Fruit fly (Drosophila melanogaster) whole organism, wandering third instar larva: Measurements from ENCODE around the gene CG32793.

Experiments used
- Abd-B ChIP-seq: fragments of >200 bp; optimal IDR thresholded peaks from 2 replicates; lab custom pipeline; 2017; ENCODE audit warnings: missing biosample characterization, missing genetic modification characterization
- CG9705 ChIP-seq: fragments of 200-800 bp; sonication (Bioruptor generic); optimal IDR thresholded peaks from 2 replicates; lab custom pipeline; 2018; ENCODE audit warnings: missing biosample characterization, mild to moderate bottlenecking, missing genetic modification characterization
- CrebA ChIP-seq: fragments of 200-800 bp; sonication (Bioruptor generic); optimal IDR thresholded peaks from 2 replicates; lab custom pipeline; 2016; ENCODE audit warnings: missing biosample characterization, mild to moderate bottlenecking, missing genetic modification characterization, borderline replicate concordance
- Dif ChIP-seq: fragments of 200-275, 200-300 bp; sonication (Bioruptor generic); optimal IDR thresholded peaks from 2 replicates; lab custom pipeline; 2018; ENCODE audit warnings: missing biosample characterization, missing genetic modification characterization; ENCODE audit not compliant: partially characterized antibody
- GATAd ChIP-seq: sonication (Bioruptor generic); optimal IDR thresholded peaks from 2 replicates; lab custom pipeline; 2016; ENCODE audit warnings: missing biosample characterization, missing genetic modification characterization
- HLH106 ChIP-seq: fragments of 200-800 bp; optimal IDR thresholded peaks from 3 replicates; lab custom pipeline; 2019; ENCODE audit warnings: missing biosample characterization, mild to moderate bottlenecking, missing genetic modification characterization, moderate library complexity
- Hnf4 ChIP-seq: fragments of 200-800 bp; sonication (Bioruptor generic); optimal IDR thresholded peaks from 2 replicates; lab custom pipeline; 2016; ENCODE audit warnings: missing biosample characterization, mild to moderate bottlenecking, missing genetic modification characterization
- Hr78 ChIP-seq: fragments of >200 bp; optimal IDR thresholded peaks from 2 replicates; lab custom pipeline; 2017; ENCODE audit warnings: missing biosample characterization, missing genetic modification characterization
- Hr83 ChIP-seq: fragments of 200-300 bp; sonication (Bioruptor generic); optimal IDR thresholded peaks from 2 replicates; lab custom pipeline; 2016; ENCODE audit warnings: missing biosample characterization, mild to moderate bottlenecking, missing genetic modification characterization, moderate library complexity; ENCODE audit not compliant: poor library complexity, severe bottlenecking
- Mio ChIP-seq: sonication (Bioruptor generic); optimal IDR thresholded peaks from 2 replicates; lab custom pipeline; 2016; ENCODE audit warnings: missing biosample characterization, missing genetic modification characterization
- Myc ChIP-seq: fragments of >200 bp; optimal IDR thresholded peaks from 2 replicates; lab custom pipeline; 2017
- OdsH ChIP-seq: fragments of 200-800 bp; sonication (Bioruptor generic); optimal IDR thresholded peaks from 2 replicates; lab custom pipeline; 2016; ENCODE audit warnings: missing biosample characterization, mild to moderate bottlenecking, missing genetic modification characterization
- Rel ChIP-seq, 2 experiments: fragments of 200-800 bp; sonication (Bioruptor generic) in 1 of 2; optimal IDR thresholded peaks; 2 replicates in 1 of 2; 3 replicates in 1 of 2; lab custom pipeline; 2016 to 2019; ENCODE audit warnings: mild to moderate bottlenecking in 2 of 2, missing biosample characterization in 2 of 2, missing genetic modification characterization in 2 of 2, moderate library complexity in 1 of 2
- Sp1 ChIP-seq: fragments of 200-800 bp; sonication (Bioruptor generic); optimal IDR thresholded peaks from 3 replicates; lab custom pipeline; 2019; ENCODE audit warnings: missing biosample characterization, mild to moderate bottlenecking, missing genetic modification characterization, moderate library complexity
- br ChIP-seq: fragments of 200-800 bp; sonication (Bioruptor generic); optimal IDR thresholded peaks from 2 replicates; lab custom pipeline; 2016; ENCODE audit warnings: missing biosample characterization, missing genetic modification characterization
- brk ChIP-seq: fragments of 200-800 bp; sonication (Bioruptor generic); optimal IDR thresholded peaks from 2 replicates; lab custom pipeline; 2016; ENCODE audit warnings: missing biosample characterization, mild to moderate bottlenecking, missing genetic modification characterization
- dl ChIP-seq, 2 experiments: fragments of 175-275, 200-275 bp in 1 of 2; fragments of 200-275 bp in 1 of 2; sonication (Bioruptor generic); optimal IDR thresholded peaks; lab custom pipeline; 2018; ENCODE audit warnings: mild to moderate bottlenecking in 2 of 2, missing biosample characterization in 2 of 2, missing genetic modification characterization in 2 of 2, moderate library complexity in 2 of 2; ENCODE audit not compliant: partially characterized antibody in 2 of 2, insufficient read depth in 1 of 2
- dmrt93B ChIP-seq: fragments of 200-800 bp; sonication (Bioruptor generic); optimal IDR thresholded peaks from 2 replicates; lab custom pipeline; 2018; ENCODE audit warnings: missing biosample characterization, mild to moderate bottlenecking, missing genetic modification characterization
- dsf ChIP-seq: sonication (Bioruptor generic); optimal IDR thresholded peaks from 2 replicates; lab custom pipeline; 2016; ENCODE audit warnings: missing biosample characterization, missing genetic modification characterization, borderline replicate concordance
- ey ChIP-seq: fragments of 200-800 bp; sonication (Bioruptor generic); optimal IDR thresholded peaks from 2 replicates; lab custom pipeline; 2016; ENCODE audit warnings: missing biosample characterization, missing genetic modification characterization
- foxo ChIP-seq, 2 experiments: fragments of 200-800 bp; sonication (Bioruptor generic); optimal IDR thresholded peaks; 2 replicates in 1 of 2; 3 replicates in 1 of 2; lab custom pipeline; 2016 to 2017; ENCODE audit warnings: missing biosample characterization in 2 of 2, missing genetic modification characterization in 2 of 2
- fru ChIP-seq: fragments of 200-800 bp; sonication (Bioruptor generic); optimal IDR thresholded peaks from 3 replicates; lab custom pipeline; 2016; ENCODE audit warnings: missing biosample characterization, mild to moderate bottlenecking, missing genetic modification characterization
- h ChIP-seq: fragments of 200-800 bp; sonication (Bioruptor generic); optimal IDR thresholded peaks from 3 replicates; lab custom pipeline; 2016; ENCODE audit warnings: missing biosample characterization, mild to moderate bottlenecking, missing genetic modification characterization
- jim ChIP-seq: fragments of 175-275, 200-325 bp; sonication (Bioruptor generic); optimal IDR thresholded peaks from 2 replicates; lab custom pipeline; 2016; ENCODE audit warnings: missing biosample characterization, mild to moderate bottlenecking, missing genetic modification characterization
- lola ChIP-seq: fragments of >200 bp; optimal IDR thresholded peaks from 2 replicates; lab custom pipeline; 2017; ENCODE audit warnings: missing biosample characterization, missing genetic modification characterization
- pan ChIP-seq: fragments of >200 bp; optimal IDR thresholded peaks from 2 replicates; lab custom pipeline; 2017
- psq ChIP-seq: fragments of 200-800 bp; sonication (Bioruptor generic); optimal IDR thresholded peaks from 3 replicates; lab custom pipeline; 2017; ENCODE audit warnings: missing biosample characterization, mild to moderate bottlenecking, missing genetic modification characterization, moderate library complexity
- rgr ChIP-seq: fragments of 200-800 bp; sonication (Bioruptor generic); optimal IDR thresholded peaks from 3 replicates; lab custom pipeline; 2016; ENCODE audit warnings: missing biosample characterization, mild to moderate bottlenecking, missing genetic modification characterization
- tai ChIP-seq: sonication (Bioruptor generic); optimal IDR thresholded peaks from 2 replicates; lab custom pipeline; 2016; ENCODE audit warnings: missing biosample characterization, missing genetic modification characterization
- usp ChIP-seq: fragments of >200 bp; optimal IDR thresholded peaks from 2 replicates; lab custom pipeline; 2017; ENCODE audit warnings: missing biosample characterization, missing genetic modification characterization
- woc ChIP-seq: sonication (Bioruptor generic); optimal IDR thresholded peaks from 2 replicates; lab custom pipeline; 2016; ENCODE audit warnings: missing biosample characterization, mild to moderate bottlenecking, missing genetic modification characterization

CG32793 gene

DNA sequence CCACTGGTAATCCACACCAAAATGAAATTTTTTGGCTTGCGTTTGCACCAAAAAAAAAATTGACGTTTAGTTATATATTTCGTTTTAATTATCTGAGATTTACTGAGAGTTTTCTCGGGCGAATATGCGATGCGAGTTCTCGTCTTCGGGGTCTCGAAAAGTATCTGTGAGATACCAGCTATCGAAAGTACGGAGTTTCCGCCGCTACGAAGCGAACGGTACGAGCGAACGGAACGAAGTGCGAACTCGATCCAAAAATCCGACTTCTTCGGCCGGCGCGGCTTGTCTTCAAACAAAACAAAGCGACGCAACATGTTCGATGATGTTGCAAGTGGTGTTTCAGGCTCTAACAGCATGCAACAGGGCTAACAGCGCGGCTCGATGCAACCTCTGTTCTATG is 44.0 kb downstream of the CG32793 start, which contains the start of gene rst:
TSS of gene rst (minus strand) at position 242 of the 400 bp plus-strand sequence.
- TF ChIP-seq h (GFP tag; lab: Kevin White, UChicago) (no peak), ey (GFP tag; lab: Kevin White, UChicago) (no peak), Myc (lab: Kevin White, UChicago) (no peak), CrebA (no peak), brk (GFP tag; lab: Kevin White, UChicago) (no peak), fru (no peak), lola (GFP tag; lab: Kevin White, UChicago) (no peak), Sp1 (GFP tag; lab: Kevin White, UChicago) (no peak), Rel (GFP tag; optimal IDR thresholded peaks at IDR 0.05; lab: Kevin White, UChicago) (no peak), Rel (tag; optimal IDR thresholded peaks at IDR 0.05; lab: Kevin White, UChicago) (no peak), Hnf4 (GFP tag; lab: Kevin White, UChicago) (no peak), Hr78 (no peak), pan (lab: Kevin White, UChicago) (no peak), Dif (GFP tag; lab: Kevin White, UChicago) (no peak), GATAd (GFP tag; lab: Kevin White, UChicago) (no peak), dl (GFP tag; optimal IDR thresholded peaks at IDR 0.05; lab: Kevin White, UChicago; ENCODE audit: insufficient read depth in 1 of 2, partially characterized antibody in 2 of 2) (no peak), Abd-B (GFP tag; lab: Kevin White, UChicago) (no peak), rgr (no peak), CG9705 (no peak), dsf (GFP tag; lab: Kevin White, UChicago) (no peak)

- peak; percentile 5 for TF ChIP-seq woc (GFP tag; lab: Kevin White, UChicago)
- peak; percentile 5 for TF ChIP-seq dmrt93B
- TF ChIP-seq rgr: peak; percentile 55
- TF ChIP-seq Sp1 (GFP tag; lab: Kevin White, UChicago): peak; percentile 43
- TF ChIP-seq jim (GFP tag; lab: Kevin White, UChicago): no peak
- peak; percentile 56 for TF ChIP-seq h (GFP tag; lab: Kevin White, UChicago)
- no peak for TF ChIP-seq lola (GFP tag; lab: Kevin White, UChicago)
- peak in 1 of 2 experiments; percentile 73 for TF ChIP-seq foxo (GFP tag; optimal IDR thresholded peaks at IDR 0.05; lab: Kevin White, UChicago)
- peak; percentile 31 for TF ChIP-seq ey (GFP tag; lab: Kevin White, UChicago)
- peak; percentile 22 for TF ChIP-seq br (GFP tag; lab: Kevin White, UChicago)
- peak; percentile 24 for TF ChIP-seq psq (GFP tag; lab: Kevin White, UChicago)
- TF ChIP-seq Dif (GFP tag; lab: Kevin White, UChicago): no peak
- TF ChIP-seq usp (GFP tag; lab: Kevin White, UChicago): no peak
- TF ChIP-seq HLH106 (tag; lab: Kevin White, UChicago): peak; percentile 36
- no peak for TF ChIP-seq tai (GFP tag; lab: Kevin White, UChicago)
- TF ChIP-seq OdsH (GFP tag; lab: Kevin White, UChicago): peak; percentile 38
- TF ChIP-seq Hnf4 (GFP tag; lab: Kevin White, UChicago): peak; percentile 34
- peak; percentile 73 for TF ChIP-seq fru
- TF ChIP-seq CrebA: no peak
These were observed 48.4 kb downstream of the CG32793 start for dm6 chrX:2977857-2978473.

DNA sequence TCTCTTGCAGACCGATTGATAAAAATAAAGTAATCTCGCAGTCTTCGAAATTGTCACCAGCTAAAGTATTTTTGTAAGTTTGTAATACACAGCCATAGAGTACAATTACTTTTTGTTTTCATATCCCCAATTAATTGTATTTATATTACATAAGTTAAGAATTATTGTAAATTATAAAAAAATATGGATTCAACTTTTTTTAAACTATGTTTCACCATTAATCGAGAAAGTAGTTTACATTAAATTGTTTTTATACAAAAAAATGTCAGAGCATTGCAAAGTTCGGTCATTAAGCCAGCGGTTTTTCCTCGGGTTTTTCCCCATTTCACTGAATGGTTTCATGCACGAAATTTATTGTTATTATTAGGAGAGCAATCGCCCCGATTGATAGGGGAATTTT is 50.7 kb downstream of the CG32793 start:
- TF ChIP-seq Abd-B (GFP tag; lab: Kevin White, UChicago) (no peak), Mio (GFP tag; lab: Kevin White, UChicago) (no peak), jim (GFP tag; lab: Kevin White, UChicago) (no peak), Hr83 (GFP tag; lab: Kevin White, UChicago) (no peak), rgr (no peak), foxo (GFP tag; optimal IDR thresholded peaks at IDR 0.05; lab: Kevin White, UChicago) (no peak), GATAd (GFP tag; lab: Kevin White, UChicago) (no peak), CrebA (no peak)
- TF ChIP-seq, all 38 proteins: peak for 0
